Worm (Caenorhabditis elegans): ENCODE measurements around the gene str-116.

The str-116 gene

ce11 chrV:11254980-11255379 is 11.8 kb upstream of the str-116 start, which contains the start of gene srsx-31:
srsx-31 (minus strand) TSS chrV:11255080.
- no peak for TF ChIP-seq tbx-2 (tag; optimal IDR thresholded peaks at IDR 0.05)
- TF ChIP-seq lin-39 (tag; optimal IDR thresholded peaks at IDR 0.05), result no peak
- TF ChIP-seq nhr-28 (tag; optimal IDR thresholded peaks at IDR 0.05), result no peak

DNA sequence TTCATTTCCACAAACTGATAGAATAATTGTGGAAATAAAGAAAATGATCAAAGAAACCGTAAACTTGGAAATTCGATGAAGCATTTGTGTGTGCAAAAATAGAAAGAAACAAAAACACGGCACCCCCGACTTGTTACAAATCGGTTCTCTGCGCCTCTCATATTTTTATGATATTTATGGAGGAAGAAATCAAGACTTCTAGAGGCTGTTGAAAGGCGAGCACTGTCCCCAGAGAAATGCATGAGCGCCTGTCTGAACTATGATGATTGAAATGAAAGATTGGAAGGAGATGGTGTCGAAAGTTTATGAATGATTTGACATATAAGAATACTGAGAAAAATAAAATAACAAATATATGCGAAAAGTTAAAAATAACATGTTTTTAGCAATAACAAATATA is 7.9 kb upstream of the str-116 start, which contains the start of gene lgc-36:
TSS of gene lgc-36 (minus strand) at position 101 of the 400 bp plus-strand sequence.
- no peak for TF ChIP-seq unc-39 (tag; optimal IDR thresholded peaks at IDR 0.05)
- TF ChIP-seq nhr-76 (tag; optimal IDR thresholded peaks at IDR 0.05), result no peak
- TF ChIP-seq tbx-2 (tag; optimal IDR thresholded peaks at IDR 0.05), result no peak
- TF ChIP-seq ZK546.5 (tag; optimal IDR thresholded peaks at IDR 0.05), result no peak
- no peak for TF ChIP-seq egl-27 (tag; optimal IDR thresholded peaks at IDR 0.05)
- TF ChIP-seq fos-1 (tag; optimal IDR thresholded peaks at IDR 0.05), result no peak
- no peak for TF ChIP-seq hmg-11 (tag; optimal IDR thresholded peaks at IDR 0.05)
- no peak for TF ChIP-seq ama-1 (optimal IDR thresholded peaks at IDR 0.05)
- TF ChIP-seq elt-3 (tag; optimal IDR thresholded peaks at IDR 0.05), result no peak
- TF ChIP-seq R02D3.7 (tag; optimal IDR thresholded peaks at IDR 0.05), result no peak
- TF ChIP-seq skn-1 (tag; optimal IDR thresholded peaks at IDR 0.05), result no peak
- TF ChIP-seq mdl-1 (tag; optimal IDR thresholded peaks at IDR 0.05), result no peak
- TF ChIP-seq unc-62 (GFP tag; optimal IDR thresholded peaks at IDR 0.05), result no peak
- TF ChIP-seq mml-1 (tag; optimal IDR thresholded peaks at IDR 0.05), result no peak
- TF ChIP-seq nhr-237 (tag; optimal IDR thresholded peaks at IDR 0.05), result no peak
- TF ChIP-seq nhr-28 (tag; optimal IDR thresholded peaks at IDR 0.05), result no peak
- no peak for TF ChIP-seq elt-2 (tag; optimal IDR thresholded peaks at IDR 0.05)
- TF ChIP-seq nhr-11 (tag; optimal IDR thresholded peaks at IDR 0.05), result no peak
- no peak for TF ChIP-seq eor-1 (tag; optimal IDR thresholded peaks at IDR 0.05)

DNA sequence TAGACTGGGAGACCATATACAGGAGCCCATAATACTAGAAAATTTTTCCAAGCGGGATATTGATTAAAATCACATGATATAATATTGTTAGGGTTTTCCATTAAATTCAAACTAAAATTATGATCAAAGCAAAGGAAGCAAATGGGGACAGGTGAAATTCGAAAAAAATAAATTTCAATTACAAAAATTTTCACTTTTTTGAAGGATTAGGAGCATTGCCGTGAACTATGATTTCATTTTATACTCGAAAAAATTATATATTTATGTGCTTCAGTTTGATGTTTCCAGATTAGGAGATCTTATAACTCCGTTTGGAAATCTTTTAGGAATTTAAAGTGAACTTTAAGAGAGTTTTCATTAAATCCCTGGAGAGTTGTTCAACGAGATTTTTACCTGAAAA is 6.2 kb upstream of the str-116 start, which contains the start of gene F07B10.7:
TSS of gene F07B10.7 (minus strand) at position 101 of the 400 bp plus-strand sequence.
- TF ChIP-seq ceh-9 (tag; optimal IDR thresholded peaks at IDR 0.05) (no peak), ama-1 (optimal IDR thresholded peaks at IDR 0.05) (no peak), nhr-23 (tag; optimal IDR thresholded peaks at IDR 0.05) (no peak), pha-4 (tag; optimal IDR thresholded peaks at IDR 0.05) (no peak), unc-39 (tag; optimal IDR thresholded peaks at IDR 0.05) (no peak), nhr-43 (tag; optimal IDR thresholded peaks at IDR 0.05; ENCODE audit: poor library complexity, severe bottlenecking) (no peak), fos-1 (tag; optimal IDR thresholded peaks at IDR 0.05) (no peak), nhr-28 (tag; optimal IDR thresholded peaks at IDR 0.05) (no peak), nfya-1 (tag; optimal IDR thresholded peaks at IDR 0.05; ENCODE audit: insufficient read depth) (no peak), nhr-77 (tag; optimal IDR thresholded peaks at IDR 0.05) (no peak)

- TF ChIP-seq nhr-25 (tag; optimal IDR thresholded peaks at IDR 0.05), result no peak
- TF ChIP-seq nfya-1 (tag; optimal IDR thresholded peaks at IDR 0.05; ENCODE audit: insufficient read depth), result no peak
- TF ChIP-seq mml-1 (tag; optimal IDR thresholded peaks at IDR 0.05), result no peak
- TF ChIP-seq nhr-76 (tag; optimal IDR thresholded peaks at IDR 0.05), result no peak
- no peak for TF ChIP-seq nhr-43 (tag; optimal IDR thresholded peaks at IDR 0.05; ENCODE audit: poor library complexity, severe bottlenecking)
- no peak for TF ChIP-seq pha-4 (tag; optimal IDR thresholded peaks at IDR 0.05)
- TF ChIP-seq daf-12 (tag; optimal IDR thresholded peaks at IDR 0.05), result no peak
- TF ChIP-seq egl-27 (tag; optimal IDR thresholded peaks at IDR 0.05), result no peak
- TF ChIP-seq lin-15B (tag; optimal IDR thresholded peaks at IDR 0.05), result no peak
- no peak for TF ChIP-seq nhr-23 (tag; optimal IDR thresholded peaks at IDR 0.05)
- no peak for TF ChIP-seq nhr-67 (tag; optimal IDR thresholded peaks at IDR 0.05)
- no peak for TF ChIP-seq ceh-9 (tag; optimal IDR thresholded peaks at IDR 0.05)
- no peak for TF ChIP-seq aly-2 (tag; optimal IDR thresholded peaks at IDR 0.05)
- no peak for TF ChIP-seq ceh-16 (tag; optimal IDR thresholded peaks at IDR 0.05)
- TF ChIP-seq lsy-12 (tag; optimal IDR thresholded peaks at IDR 0.05), result no peak
- TF ChIP-seq ama-1 (optimal IDR thresholded peaks at IDR 0.05), result no peak
- TF ChIP-seq ztf-4 (tag; optimal IDR thresholded peaks at IDR 0.05), result no peak
- TF ChIP-seq unc-39 (tag; optimal IDR thresholded peaks at IDR 0.05), result no peak
- no peak for TF ChIP-seq R02D3.7 (tag; optimal IDR thresholded peaks at IDR 0.05)
Observed at ce11 chrV:11263025-11263424, 3.8 kb upstream of the str-116 start, which contains the start of gene F07B10.4. F07B10.4 (minus strand) TSS chrV:11263125.

DNA sequence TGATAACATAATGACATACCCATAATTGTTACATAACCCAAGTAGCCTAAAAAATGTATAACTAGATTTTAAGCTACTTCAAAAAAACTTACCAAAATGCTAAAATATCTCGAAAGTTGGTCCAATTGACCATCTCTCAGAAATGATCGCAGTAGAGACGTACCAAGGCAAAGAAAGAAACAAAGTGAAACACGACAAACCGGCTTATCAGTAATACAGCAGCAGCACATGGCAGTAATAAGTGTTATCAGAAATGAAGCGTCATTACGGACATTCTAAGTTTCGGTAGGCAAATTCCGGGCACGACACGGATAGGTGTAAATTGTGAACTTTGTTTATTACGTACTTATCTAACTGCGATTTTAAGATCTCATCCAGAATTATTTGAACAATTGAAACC is 1.3 kb upstream of the str-116 start, which contains the start of gene cln-3.1:
TSS of gene cln-3.1 (minus strand) at position 171 of the 400 bp plus-strand sequence.
- TF ChIP-seq pqm-1 (tag; optimal IDR thresholded peaks at IDR 0.05) (peak; percentile 28), ZK546.5 (tag; optimal IDR thresholded peaks at IDR 0.05) (no peak), mdl-1 (tag; optimal IDR thresholded peaks at IDR 0.05) (no peak), elt-2 (tag; optimal IDR thresholded peaks at IDR 0.05) (peak; percentile 64)

Data from whole organism, L3 larva.